Worm (Caenorhabditis elegans) whole organism, L3 larva: ENCODE data around the gene R11G1.11.

ENCODE experiments used
- ZK546.5 ChIP-seq: sonication (generic microtip); optimal IDR thresholded peaks from 2 replicates; lab custom pipeline; 2017; ENCODE audit warnings: missing biosample characterization, missing genetic modification characterization
- aly-2 ChIP-seq: fragments of 150-350 bp; optimal IDR thresholded peaks from 2 replicates; lab custom pipeline; 2014; ENCODE audit warnings: missing biosample characterization, missing genetic modification characterization
- ama-1 ChIP-seq: fragments of 150-350 bp; optimal IDR thresholded peaks from 2 replicates; lab custom pipeline; 2018
- ceh-16 ChIP-seq: sonication (generic microtip); optimal IDR thresholded peaks from 2 replicates; lab custom pipeline; 2017; ENCODE audit warnings: missing biosample characterization, missing genetic modification characterization
- ceh-82 ChIP-seq: fragments of 150-350 bp; optimal IDR thresholded peaks from 2 replicates; lab custom pipeline; 2014; ENCODE audit warnings: missing biosample characterization, missing genetic modification characterization
- ceh-9 ChIP-seq: sonication (generic microtip); optimal IDR thresholded peaks from 2 replicates; lab custom pipeline; 2018; ENCODE audit warnings: missing biosample characterization, missing genetic modification characterization
- egl-27 ChIP-seq: sonication (generic microtip); optimal IDR thresholded peaks from 4 replicates; lab custom pipeline; 2017; ENCODE audit warnings: missing biosample characterization, missing genetic modification reagents, missing genetic modification characterization
- egl-5 ChIP-seq: fragments of 150-350 bp; optimal IDR thresholded peaks from 2 replicates; lab custom pipeline; 2017; ENCODE audit warnings: missing biosample characterization, missing genetic modification reagents, missing genetic modification characterization, inconsistent platforms
- elt-1 ChIP-seq: fragments of 150-350 bp; optimal IDR thresholded peaks from 2 replicates; lab custom pipeline; 2014; ENCODE audit warnings: missing biosample characterization, missing genetic modification characterization
- elt-3 ChIP-seq, 3 experiments: fragments of 150-350 bp in 1 of 3; sonication (generic microtip) in 2 of 3; optimal IDR thresholded peaks; 2 replicates in 2 of 3; 4 replicates in 1 of 3; lab custom pipeline; 2014 to 2017; ENCODE audit warnings: missing biosample characterization in 3 of 3, missing genetic modification characterization in 3 of 3
- eor-1 ChIP-seq, 2 experiments: fragments of 150-350 bp; optimal IDR thresholded peaks; 2 replicates each; lab custom pipeline; 2014 to 2018; ENCODE audit warnings: missing biosample characterization in 2 of 2, missing genetic modification characterization in 2 of 2
- fkh-10 ChIP-seq: sonication (generic microtip); optimal IDR thresholded peaks from 2 replicates; lab custom pipeline; 2017; ENCODE audit warnings: missing biosample characterization, missing genetic modification reagents, missing genetic modification characterization
- fkh-2 ChIP-seq: fragments of 150-350 bp; optimal IDR thresholded peaks from 2 replicates; lab custom pipeline; 2014; ENCODE audit warnings: missing biosample characterization, missing genetic modification reagents, missing genetic modification characterization
- hmg-11 ChIP-seq: sonication (generic microtip); optimal IDR thresholded peaks from 2 replicates; lab custom pipeline; 2016; ENCODE audit warnings: missing genetic modification characterization, missing compliant biosample characterization
- jun-1 ChIP-seq: fragments of 150-350 bp; optimal IDR thresholded peaks from 2 replicates; lab custom pipeline; 2014; ENCODE audit warnings: missing biosample characterization, missing genetic modification reagents, missing genetic modification characterization
- lin-15B ChIP-seq: fragments of 150-350 bp; optimal IDR thresholded peaks from 2 replicates; lab custom pipeline; 2014; ENCODE audit warnings: missing biosample characterization, missing genetic modification characterization
- lin-39 ChIP-seq: fragments of 150-350 bp; optimal IDR thresholded peaks from 2 replicates; lab custom pipeline; 2018; ENCODE audit warnings: missing biosample characterization, missing genetic modification reagents, missing genetic modification characterization
- lsy-12 ChIP-seq: sonication (generic microtip); optimal IDR thresholded peaks from 2 replicates; lab custom pipeline; 2016; ENCODE audit warnings: mild to moderate bottlenecking, missing genetic modification characterization, missing compliant biosample characterization
- mml-1 ChIP-seq: fragments of 150-350 bp; sonication (generic microtip); optimal IDR thresholded peaks from 3 replicates; lab custom pipeline; 2014; ENCODE audit warnings: missing biosample characterization, missing genetic modification characterization
- nhr-11 ChIP-seq: fragments of 150-350 bp; optimal IDR thresholded peaks from 2 replicates; lab custom pipeline; 2014; ENCODE audit warnings: missing biosample characterization, missing genetic modification characterization
- nhr-12 ChIP-seq: fragments of 150-350 bp; optimal IDR thresholded peaks from 2 replicates; lab custom pipeline; 2014; ENCODE audit warnings: missing biosample characterization, missing genetic modification characterization
- nhr-23 ChIP-seq: fragments of 150-350 bp; optimal IDR thresholded peaks from 2 replicates; lab custom pipeline; 2014; ENCODE audit warnings: missing biosample characterization, missing genetic modification reagents, missing genetic modification characterization
- nhr-25 ChIP-seq: sonication (generic microtip); optimal IDR thresholded peaks from 2 replicates; lab custom pipeline; 2017; ENCODE audit warnings: missing biosample characterization, missing genetic modification characterization
- nhr-28 ChIP-seq: fragments of 150-350 bp; optimal IDR thresholded peaks from 2 replicates; lab custom pipeline; 2014; ENCODE audit warnings: missing biosample characterization, missing genetic modification characterization
- nhr-67 ChIP-seq: fragments of 150-350 bp; optimal IDR thresholded peaks from 2 replicates; lab custom pipeline; 2014; ENCODE audit warnings: missing biosample characterization, missing genetic modification characterization
- nhr-77 ChIP-seq: fragments of 150-350 bp; optimal IDR thresholded peaks from 2 replicates; lab custom pipeline; 2014; ENCODE audit warnings: missing biosample characterization, missing genetic modification characterization
- sea-2 ChIP-seq: fragments of 150-350 bp; sonication (generic microtip); optimal IDR thresholded peaks from 4 replicates; lab custom pipeline; 2014; ENCODE audit warnings: missing biosample characterization, missing genetic modification reagents, missing genetic modification characterization
- skn-1 ChIP-seq: fragments of 150-350 bp; optimal IDR thresholded peaks from 2 replicates; lab custom pipeline; 2014; ENCODE audit warnings: missing biosample characterization, missing genetic modification characterization
- snpc-4 ChIP-seq: fragments of 150-350 bp; optimal IDR thresholded peaks from 2 replicates; lab custom pipeline; 2014; ENCODE audit warnings: missing biosample characterization, missing genetic modification characterization
- tbx-2 ChIP-seq: sonication (generic microtip); optimal IDR thresholded peaks from 2 replicates; lab custom pipeline; 2016; ENCODE audit warnings: mild to moderate bottlenecking, missing genetic modification characterization, missing compliant biosample characterization
- unc-39 ChIP-seq: sonication (generic microtip); optimal IDR thresholded peaks from 4 replicates; lab custom pipeline; 2017; ENCODE audit warnings: missing biosample characterization, missing genetic modification characterization
- unc-62 ChIP-seq: fragments of 150-350 bp; sonication (generic microtip); optimal IDR thresholded peaks from 4 replicates; lab custom pipeline; 2014; ENCODE audit warnings: missing biosample characterization, missing genetic modification reagents, missing genetic modification characterization
- zag-1 ChIP-seq: fragments of 150-350 bp; optimal IDR thresholded peaks from 2 replicates; lab custom pipeline; 2014; ENCODE audit warnings: missing biosample characterization, missing genetic modification characterization
- ztf-11 ChIP-seq: fragments of 150-350 bp; optimal IDR thresholded peaks from 2 replicates; lab custom pipeline; 2014; ENCODE audit warnings: missing biosample characterization, missing genetic modification characterization
- ztf-4 ChIP-seq: fragments of 150-350 bp; optimal IDR thresholded peaks from 2 replicates; lab custom pipeline; 2014; ENCODE audit warnings: missing biosample characterization, missing genetic modification characterization

Gene R11G1.11

DNA sequence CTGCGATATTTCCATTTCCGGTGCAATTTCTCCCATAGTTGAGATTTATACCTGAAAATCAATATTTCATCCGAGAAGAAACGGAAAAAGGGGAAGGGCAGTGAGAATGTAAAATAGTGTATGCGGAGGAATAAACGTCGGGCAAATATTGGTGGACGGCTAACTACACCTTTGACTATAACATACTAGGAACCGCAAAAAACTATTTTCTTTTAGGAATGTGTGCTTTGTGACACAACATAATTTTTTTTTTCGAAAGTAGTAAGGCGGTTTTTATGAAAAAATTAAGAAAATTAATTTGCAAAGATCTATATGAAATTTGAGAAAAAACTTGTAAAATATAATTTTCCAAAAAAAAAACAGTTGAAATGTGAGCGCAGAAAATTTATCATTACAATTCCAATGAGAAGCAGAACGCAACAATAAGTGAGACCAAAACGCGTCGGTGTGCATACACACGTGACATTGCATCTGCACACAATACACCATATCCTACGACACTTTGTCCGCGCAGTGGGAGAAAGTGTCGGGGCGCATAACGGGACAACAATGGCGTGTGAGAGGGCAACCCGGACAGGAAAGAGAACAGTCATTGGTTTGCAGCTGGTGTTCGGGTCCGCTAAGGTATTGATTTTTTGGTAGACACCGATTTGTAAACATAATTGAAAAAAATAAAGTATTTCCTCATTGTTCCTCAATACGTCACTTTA lies 4.5 kb upstream of the R11G1.11 start, which contains the start of the genes sax-1 and R11G1.2 (continued):
- TF ChIP-seq mml-1 (tag; lab: Kevin White, UChicago) (no peak), lin-15B (peak; percentile 25), unc-39 (tag; lab: Kevin White, UChicago) (no peak), nhr-67 (tag; lab: Kevin White, UChicago) (no peak), ceh-82 (tag; lab: Kevin White, UChicago) (no peak), zag-1 (no peak), unc-62 (GFP tag; lab: Kevin White, UChicago) (no peak), egl-5 (tag; lab: Kevin White, UChicago) (no peak), fkh-10 (GFP tag; lab: Kevin White, UChicago) (no peak)

ce11 chrX:3655972-3656371 lies 1.2 kb downstream of the R11G1.11 start, which contains the start of gene R11G1.7:
Gene R11G1.7, plus strand, starts transcription at chrX:3656272.
- TF ChIP-seq ZK546.5 (tag; lab: Kevin White, UChicago) = no peak
- no peak for TF ChIP-seq aly-2 (tag; lab: Kevin White, UChicago)
- no peak for TF ChIP-seq ceh-9 (tag; lab: Kevin White, UChicago)
- no peak for TF ChIP-seq lin-39 (tag; lab: Kevin White, UChicago)
- TF ChIP-seq snpc-4 (tag; lab: Kevin White, UChicago) = no peak
- no peak for TF ChIP-seq nhr-25
- TF ChIP-seq fkh-2 (tag; lab: Kevin White, UChicago) = no peak
- no peak for TF ChIP-seq tbx-2 (tag; lab: Kevin White, UChicago)
- no peak for TF ChIP-seq nhr-77 (tag; lab: Kevin White, UChicago)
- TF ChIP-seq elt-3 (tag; optimal IDR thresholded peaks at IDR 0.05; lab: Kevin White, UChicago) = no peak
- TF ChIP-seq jun-1 (tag; lab: Kevin White, UChicago) = no peak
- TF ChIP-seq ztf-11 = no peak
- TF ChIP-seq elt-1 (tag; lab: Kevin White, UChicago) = no peak
- no peak for TF ChIP-seq eor-1 (tag; optimal IDR thresholded peaks at IDR 0.05; lab: Kevin White, UChicago)
- no peak for TF ChIP-seq ceh-16 (tag; lab: Kevin White, UChicago)
- TF ChIP-seq unc-39 (tag; lab: Kevin White, UChicago) = no peak
- no peak for TF ChIP-seq nhr-28 (tag; lab: Kevin White, UChicago)
- no peak for TF ChIP-seq sea-2

DNA sequence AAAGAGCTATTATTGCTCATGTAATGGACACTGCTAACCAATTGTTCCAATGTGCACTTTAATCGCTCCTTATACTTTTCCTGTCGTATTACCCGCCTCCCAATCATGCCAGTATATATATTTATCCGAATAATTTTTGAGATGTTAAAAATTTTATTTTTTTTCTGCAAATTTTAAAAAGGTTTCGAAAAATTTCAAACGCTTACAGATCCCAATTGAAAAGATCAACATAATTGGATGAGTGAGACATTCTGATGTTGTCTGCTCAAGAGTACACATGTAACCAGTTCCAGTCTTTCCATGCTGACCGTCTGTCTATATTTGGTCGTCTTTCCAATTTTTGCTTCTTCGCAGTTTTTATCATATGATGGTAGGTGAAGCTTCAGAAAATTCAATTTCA lies 4.5 kb downstream of the R11G1.11 start, which contains the start of gene R11G1.1:
Gene R11G1.1, plus strand, starts transcription at position 301 of the 400 bp plus-strand sequence.
- no peak for TF ChIP-seq ceh-82 (tag; lab: Kevin White, UChicago)
- TF ChIP-seq ama-1 (lab: Kevin White, UChicago) = no peak
- TF ChIP-seq nhr-12 (tag; lab: Kevin White, UChicago) = no peak
- no peak for TF ChIP-seq lsy-12 (tag; lab: Kevin White, UChicago)
- TF ChIP-seq aly-2 (tag; lab: Kevin White, UChicago) = no peak
- TF ChIP-seq tbx-2 (tag; lab: Kevin White, UChicago) = no peak
- TF ChIP-seq, all 47 proteins: peak for 0

ce11 chrX:3668842-3669241 lies 14.1 kb downstream of the R11G1.11 start, which contains the start of gene snet-1:
Gene snet-1, minus strand, starts transcription at chrX:3668942.
- no peak for TF ChIP-seq aly-2 (tag; lab: Kevin White, UChicago)
- TF ChIP-seq unc-39 (tag; lab: Kevin White, UChicago) = no peak
- TF ChIP-seq nhr-23 = no peak
- no peak for TF ChIP-seq nhr-11 (tag; lab: Kevin White, UChicago)
- TF ChIP-seq ceh-82 (tag; lab: Kevin White, UChicago) = no peak
- TF ChIP-seq nhr-67 (tag; lab: Kevin White, UChicago) = no peak
- no peak for TF ChIP-seq hmg-11 (tag; lab: Kevin White, UChicago)
- no peak for TF ChIP-seq ztf-4 (tag; lab: Kevin White, UChicago)
- TF ChIP-seq unc-62 (GFP tag; lab: Kevin White, UChicago) = no peak
- no peak for TF ChIP-seq tbx-2 (tag; lab: Kevin White, UChicago)
- no peak for TF ChIP-seq skn-1 (tag; lab: Kevin White, UChicago)
- TF ChIP-seq eor-1 (tag; optimal IDR thresholded peaks at IDR 0.05; lab: Kevin White, UChicago) = no peak
- no peak for TF ChIP-seq mml-1 (tag; lab: Kevin White, UChicago)
- TF ChIP-seq zag-1 = no peak
- TF ChIP-seq egl-27 (tag; lab: Kevin White, UChicago) = no peak
- TF ChIP-seq elt-1 (tag; lab: Kevin White, UChicago) = no peak
